Fruit fly (Drosophila melanogaster) whole organism, wandering third instar larva: ENCODE results near the gene AP-1-2beta.

Experiments used
- CG32264 ChIP-seq: fragments of 200-800 bp; sonication (Bioruptor generic); optimal IDR thresholded peaks from 2 replicates; lab custom pipeline; 2016; ENCODE audit warnings: missing biosample characterization, missing genetic modification characterization
- Hnf4 ChIP-seq: fragments of 200-800 bp; sonication (Bioruptor generic); optimal IDR thresholded peaks from 2 replicates; lab custom pipeline; 2016; ENCODE audit warnings: missing biosample characterization, mild to moderate bottlenecking, missing genetic modification characterization

- TF ChIP-seq Hnf4 (GFP tag; lab: Kevin White, UChicago) (no peak), CG32264 (GFP tag; lab: Kevin White, UChicago) (no peak)
Observed at dm6 chrX:19745908-19746604, 15.3 kb downstream of the AP-1-2beta start, which contains the start of gene parvin.
